Worm (Caenorhabditis elegans) whole organism, L4/young adult: ENCODE measurements around the gene R11G10.3.

ENCODE experiments used
- W03F9.2 ChIP-seq: fragments of 150-350 bp; optimal IDR thresholded peaks from 2 replicates; lab custom pipeline; 2014; ENCODE audit warnings: missing biosample characterization, missing genetic modification characterization
- dao-5 ChIP-seq: sonication (generic microtip); optimal IDR thresholded peaks from 2 replicates; lab custom pipeline; 2016; ENCODE audit warnings: missing genotype, missing genetic modification characterization, moderate library complexity, missing compliant biosample characterization

DNA sequence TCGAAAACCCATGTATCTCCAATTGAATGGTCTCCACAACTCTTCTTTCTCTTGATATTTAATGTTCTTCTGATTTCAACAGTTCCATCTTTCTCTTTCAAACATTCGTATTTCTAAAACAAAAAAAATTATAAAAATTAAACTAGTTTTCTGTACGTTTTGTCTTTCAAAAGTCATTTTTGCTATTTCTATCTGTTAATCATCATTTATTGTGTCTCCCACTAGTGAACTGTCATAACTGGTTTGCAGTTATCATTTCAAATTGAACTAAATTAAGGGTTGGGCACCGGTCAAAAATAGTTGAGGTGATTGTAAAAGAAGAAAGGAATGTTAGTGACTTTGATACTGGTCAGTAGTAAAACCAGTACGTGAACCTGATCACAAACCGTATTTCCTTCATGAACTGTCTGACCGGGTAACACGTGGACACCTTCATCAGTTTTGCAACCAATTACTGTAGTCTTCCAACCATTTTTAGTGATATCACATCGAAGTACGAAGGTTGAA is 34.9 kb upstream of the R11G10.3 start:
- TF ChIP-seq W03F9.2 (tag; lab: Kevin White, UChicago), result no peak
- TF ChIP-seq dao-5, result no peak
